Fruit fly (Drosophila melanogaster): ENCODE results near the gene CG45012.

CG45012 gene

DNA sequence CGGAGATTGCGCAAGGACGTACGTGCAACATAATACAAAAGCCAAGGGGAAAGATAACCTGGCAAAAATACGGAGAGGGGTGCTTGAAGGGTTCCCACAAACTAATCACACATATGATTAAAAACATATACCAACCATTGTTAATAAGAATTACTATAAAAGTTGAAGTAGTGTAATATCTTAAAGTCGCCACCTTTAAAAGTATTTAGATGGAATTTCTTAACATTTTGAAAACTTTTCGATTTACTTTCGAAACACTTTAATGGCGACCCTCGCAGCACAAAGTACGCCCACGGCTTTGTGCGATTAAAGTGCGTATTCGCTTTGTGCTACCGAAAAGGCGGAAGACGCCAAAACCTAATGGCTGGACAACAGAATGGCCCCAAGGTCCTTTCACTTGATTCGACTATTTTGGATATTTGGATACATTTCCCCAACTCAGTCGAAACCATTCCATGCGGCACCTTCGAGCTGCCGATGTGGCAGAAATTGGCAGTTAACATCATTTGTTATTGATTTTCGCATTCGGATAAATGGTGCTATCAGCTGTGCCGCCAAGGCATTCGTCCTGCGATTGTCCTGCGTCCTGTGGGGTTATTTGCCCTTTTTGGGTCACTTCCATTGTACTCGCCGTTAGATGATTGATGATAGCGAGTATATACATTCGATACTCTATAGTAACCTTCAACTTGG lies 10.8 kb upstream of the CG45012 start (continued):
- no peak for TF ChIP-seq NfI (GFP tag; optimal IDR thresholded peaks at IDR 0.05)
- no peak for TF ChIP-seq Antp (GFP tag; optimal IDR thresholded peaks at IDR 0.05)
- TF ChIP-seq onecut (GFP tag; IDR thresholded peaks at IDR 0.05), result peak; percentile 70
- no peak for TF ChIP-seq fu2 (GFP tag; optimal IDR thresholded peaks at IDR 0.05)
- TF ChIP-seq CG8290 (GFP tag; optimal IDR thresholded peaks at IDR 0.05), result no peak
- no peak for TF ChIP-seq CG8290 (tag; optimal IDR thresholded peaks at IDR 0.05)
- no peak for TF ChIP-seq CG15011 (GFP tag; optimal IDR thresholded peaks at IDR 0.05)
- no peak for TF ChIP-seq wek (GFP tag; optimal IDR thresholded peaks at IDR 0.05)
- TF ChIP-seq esg (GFP tag; conservative IDR thresholded peaks at IDR 0.05), result no peak
- TF ChIP-seq CG2120 (GFP tag; optimal IDR thresholded peaks at IDR 0.05), result peak; percentile 52
- no peak for TF ChIP-seq ash1 (GFP tag; optimal IDR thresholded peaks at IDR 0.05)
- TF ChIP-seq CG15514 (GFP tag; optimal IDR thresholded peaks at IDR 0.05), result peak; percentile 1

DNA sequence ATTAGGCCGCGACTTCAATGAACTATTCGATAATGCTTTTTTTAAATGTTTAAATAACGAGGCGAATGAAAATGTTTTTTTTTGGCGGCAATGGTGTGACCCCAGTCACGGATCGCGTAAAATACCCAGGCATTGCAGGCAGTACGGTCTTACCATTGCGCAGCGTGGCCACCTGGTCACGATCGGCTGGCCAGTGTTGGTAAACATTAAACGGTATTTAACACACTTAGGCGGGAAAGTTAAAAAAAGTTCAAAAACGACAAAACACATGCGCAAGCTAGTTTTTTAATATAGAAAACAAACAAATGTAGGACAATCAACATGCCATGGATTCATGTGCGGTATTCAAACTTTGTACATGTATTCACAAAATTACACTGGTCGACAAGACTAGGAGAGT lies 5.1 kb upstream of the CG45012 start, which contains the start of gene esc:
Gene esc (minus strand): TSS at position 129 of the 400 bp plus-strand sequence.
- TF ChIP-seq CG1603 (tag; optimal IDR thresholded peaks at IDR 0.05), result peak; percentile 87
- TF ChIP-seq Aef1 (GFP tag; IDR thresholded peaks at IDR 0.05), result no peak
- TF ChIP-seq CG17568 (GFP tag; optimal IDR thresholded peaks at IDR 0.05), result no peak
- TF ChIP-seq Rfx (GFP tag; IDR thresholded peaks at IDR 0.05), result peak; percentile 74
- TF ChIP-seq Xbp1 (GFP tag; optimal IDR thresholded peaks at IDR 0.05), result peak; percentile 27
- TF ChIP-seq CG4282 (GFP tag; optimal IDR thresholded peaks at IDR 0.05), result peak; percentile 61
- TF ChIP-seq sens (GFP tag), result peak; percentile 77
- peak; percentile 11 for TF ChIP-seq Camta (GFP tag; optimal IDR thresholded peaks at IDR 0.05)
- no peak for TF ChIP-seq ara (GFP tag; IDR thresholded peaks at IDR 0.05)
- no peak for TF ChIP-seq nom (GFP tag; optimal IDR thresholded peaks at IDR 0.05)
- peak; percentile 98 for TF ChIP-seq Dp (GFP tag; optimal IDR thresholded peaks at IDR 0.05)
- peak; percentile 30 for TF ChIP-seq Antp (GFP tag; optimal IDR thresholded peaks at IDR 0.05)
- TF ChIP-seq org-1 (GFP tag; optimal IDR thresholded peaks at IDR 0.05), result no peak
- no peak for TF ChIP-seq ab (GFP tag; optimal IDR thresholded peaks at IDR 0.05)
- peak; percentile 46 for TF ChIP-seq CG2116 (GFP tag; optimal IDR thresholded peaks at IDR 0.05)
- TF ChIP-seq Elba2 (GFP tag; optimal IDR thresholded peaks at IDR 0.05), result peak; percentile 5
- no peak for TF ChIP-seq dmrt11E (tag; optimal IDR thresholded peaks at IDR 0.05)
- no peak for TF ChIP-seq Fer1 (GFP tag; optimal IDR thresholded peaks at IDR 0.05)
- peak; percentile 65 for TF ChIP-seq HmgD (GFP tag; optimal IDR thresholded peaks at IDR 0.05)
- TF ChIP-seq pb (GFP tag; optimal IDR thresholded peaks at IDR 0.05), result peak; percentile 5
- TF ChIP-seq CG30403 (GFP tag; optimal IDR thresholded peaks at IDR 0.05), result peak; percentile 45
- TF ChIP-seq Poxn (GFP tag; IDR thresholded peaks at IDR 0.05), result no peak
- TF ChIP-seq tin (GFP tag; optimal IDR thresholded peaks at IDR 0.05), result peak; percentile 30
- TF ChIP-seq CG10209 (GFP tag; optimal IDR thresholded peaks at IDR 0.05), result peak; percentile 21
- TF ChIP-seq CG12659 (GFP tag; optimal IDR thresholded peaks at IDR 0.05), result peak; percentile 37
- TF ChIP-seq bigmax (GFP tag; optimal IDR thresholded peaks at IDR 0.05), result no peak
- peak; percentile 50 for TF ChIP-seq amos (GFP tag; IDR thresholded peaks at IDR 0.05; ENCODE audit: partially characterized antibody)
- peak; percentile 23 for TF ChIP-seq CG9817 (tag; optimal IDR thresholded peaks at IDR 0.05)
- no peak for TF ChIP-seq CG7963 (GFP tag; IDR thresholded peaks at IDR 0.05; ENCODE audit: partially characterized antibody)
- TF ChIP-seq ken (GFP tag; IDR thresholded peaks at IDR 0.05), result peak; percentile 34; the same call in 1 of the 3 replicates
- peak; percentile 34 for TF ChIP-seq CG1024 (GFP tag; IDR thresholded peaks at IDR 0.05)
- peak; percentile 57 for TF ChIP-seq CG2120 (GFP tag; optimal IDR thresholded peaks at IDR 0.05)
- 0 out of 3 replicates have a peak, but pooled peaks have one; percentile 23 for TF ChIP-seq CG16813 (GFP tag; IDR thresholded peaks at IDR 0.05; ENCODE audit: partially characterized antibody)
- TF ChIP-seq Blimp-1 (GFP tag; optimal IDR thresholded peaks at IDR 0.05), result no peak
- TF ChIP-seq Kr (GFP tag; optimal IDR thresholded peaks at IDR 0.05), result no peak
- TF ChIP-seq vfl (GFP tag; optimal IDR thresholded peaks at IDR 0.05), result no peak
- no peak for TF ChIP-seq ERR (GFP tag; optimal IDR thresholded peaks at IDR 0.05)
- peak; percentile 45 for TF ChIP-seq Adf1 (GFP tag; IDR thresholded peaks at IDR 0.05)
- no peak; the same call in 1 of the 2 replicates for TF ChIP-seq lmd (GFP tag; IDR thresholded peaks at IDR 0.05)

All from whole organism, embryonic.